Worm (Caenorhabditis elegans): Measurements from ENCODE around the gene nhr-145.

Gene nhr-145

ce11 chrV:19133507-19133906, 46.0 kb downstream of the nhr-145 start, which contains the start of gene Y39B6A.10:
Gene Y39B6A.10, minus strand, starts transcription at chrV:19133607.
- TF ChIP-seq sma-9 (GFP tag; optimal IDR thresholded peaks at IDR 0.05) (no peak), sma-9 (tag; optimal IDR thresholded peaks at IDR 0.05) (no peak), nhr-77 (tag; optimal IDR thresholded peaks at IDR 0.05) (no peak), mbf-1 (tag; optimal IDR thresholded peaks at IDR 0.05) (no peak), gmeb-1 (tag; optimal IDR thresholded peaks at IDR 0.05) (no peak), R02D3.7 (tag; optimal IDR thresholded peaks at IDR 0.05) (no peak), nhr-25 (tag; optimal IDR thresholded peaks at IDR 0.05) (no peak), nhr-12 (tag; optimal IDR thresholded peaks at IDR 0.05) (no peak), lin-39 (tag; optimal IDR thresholded peaks at IDR 0.05) (no peak), nhr-23 (tag; optimal IDR thresholded peaks at IDR 0.05) (no peak), lin-13 (GFP tag; optimal IDR thresholded peaks at IDR 0.05) (no peak), ama-1 (optimal IDR thresholded peaks at IDR 0.05) (no peak), fos-1 (tag; optimal IDR thresholded peaks at IDR 0.05) (no peak), nhr-11 (tag; optimal IDR thresholded peaks at IDR 0.05) (no peak)

ce11 chrV:19136206-19136605, 48.7 kb downstream of the nhr-145 start, which contains the start of gene Y39B6A.9:
Gene Y39B6A.9, plus strand, starts transcription at chrV:19136506.
- TF ChIP-seq mab-5 (tag; optimal IDR thresholded peaks at IDR 0.05) (no peak), ztf-11 (tag; optimal IDR thresholded peaks at IDR 0.05) (no peak), elt-1 (tag; optimal IDR thresholded peaks at IDR 0.05) (no peak), nhr-25 (tag; optimal IDR thresholded peaks at IDR 0.05) (no peak), alr-1 (tag; optimal IDR thresholded peaks at IDR 0.05) (no peak), peb-1 (tag; optimal IDR thresholded peaks at IDR 0.05) (no peak), lsy-2 (tag; optimal IDR thresholded peaks at IDR 0.05) (no peak), lin-13 (GFP tag; optimal IDR thresholded peaks at IDR 0.05) (no peak), lin-39 (tag; optimal IDR thresholded peaks at IDR 0.05) (no peak), ztf-1 (GFP tag; conservative IDR thresholded peaks at IDR 0.05) (no peak), sma-9 (GFP tag; optimal IDR thresholded peaks at IDR 0.05) (no peak), sma-9 (tag; optimal IDR thresholded peaks at IDR 0.05) (no peak), blmp-1 (tag; optimal IDR thresholded peaks at IDR 0.05; ENCODE audit: insufficient read depth) (no peak)

- no peak for TF ChIP-seq ZK546.5 (tag; optimal IDR thresholded peaks at IDR 0.05)
- TF ChIP-seq C34F6.9 (tag; optimal IDR thresholded peaks at IDR 0.05) = no peak
- no peak for TF ChIP-seq crh-2 (tag; optimal IDR thresholded peaks at IDR 0.05)
- TF ChIP-seq ceh-82 (tag; optimal IDR thresholded peaks at IDR 0.05) = no peak
- no peak for TF ChIP-seq nhr-11 (tag; optimal IDR thresholded peaks at IDR 0.05)
- TF ChIP-seq dmd-4 (tag; optimal IDR thresholded peaks at IDR 0.05) = no peak
- TF ChIP-seq ztf-4 (tag; optimal IDR thresholded peaks at IDR 0.05) = no peak
- TF ChIP-seq ztf-11 (tag; optimal IDR thresholded peaks at IDR 0.05) = no peak
- no peak for TF ChIP-seq unc-55 (GFP tag; optimal IDR thresholded peaks at IDR 0.05)
- TF ChIP-seq alr-1 (tag; optimal IDR thresholded peaks at IDR 0.05) = no peak
- TF ChIP-seq sem-4 (tag; optimal IDR thresholded peaks at IDR 0.05) = no peak
- TF ChIP-seq lin-11 (tag; optimal IDR thresholded peaks at IDR 0.05) = no peak
- no peak for TF ChIP-seq sma-9 (GFP tag; optimal IDR thresholded peaks at IDR 0.05)
- no peak for TF ChIP-seq sma-9 (tag; optimal IDR thresholded peaks at IDR 0.05)
- no peak for TF ChIP-seq ztf-1 (GFP tag; conservative IDR thresholded peaks at IDR 0.05)
- no peak for TF ChIP-seq R02D3.7 (tag; optimal IDR thresholded peaks at IDR 0.05)
- no peak for TF ChIP-seq nhr-21 (tag; optimal IDR thresholded peaks at IDR 0.05)
- no peak for TF ChIP-seq ama-1 (optimal IDR thresholded peaks at IDR 0.05)
- no peak for TF ChIP-seq zag-1 (tag; optimal IDR thresholded peaks at IDR 0.05)
Observed at ce11 chrV:19140495-19140894, 53.0 kb downstream of the nhr-145 start, which contains the start of gene cpg-23. Gene cpg-23, plus strand, starts transcription at chrV:19140795.

Data from whole organism, L2 larva.